Worm (Caenorhabditis elegans) whole organism, late embryonic: ENCODE measurements around the gene T22E5.6.

Experiments
- ahr-1 ChIP-seq: sonication (generic microtip); optimal IDR thresholded peaks from 2 replicates; lab custom pipeline; 2016; ENCODE audit warnings: missing genetic modification characterization, missing compliant biosample characterization
- dmd-4 ChIP-seq: sonication (generic microtip); optimal IDR thresholded peaks from 2 replicates; lab custom pipeline; 2016; ENCODE audit warnings: borderline replicate concordance, missing genetic modification characterization, missing compliant biosample characterization
- madf-2 ChIP-seq: sonication (generic microtip); optimal IDR thresholded peaks from 2 replicates; lab custom pipeline; 2017; ENCODE audit warnings: missing genetic modification characterization, missing compliant biosample characterization
- pax-1 ChIP-seq: fragments of 150-350 bp; optimal IDR thresholded peaks from 2 replicates; lab custom pipeline; 2014; ENCODE audit warnings: missing biosample characterization, missing genetic modification characterization

ce11 chrX:6435812-6436211, 19.6 kb upstream of the T22E5.6 start:
- TF ChIP-seq ahr-1 (no peak), madf-2 (no peak), pax-1 (tag; lab: Kevin White, UChicago) (no peak), dmd-4 (no peak)
